ENCODE assay signal across 4 worm cellular contexts in genomic region chrIV:11474067-11474466, ce11.
A peak's percentile ranks its signal among the peaks of the same experiment; 100 is the strongest.
TF ChIP-seq lines count a peak whose summit lies in the region.

No protein-coding gene starts in this region.

TF ChIP-seq in whole organism, L2 larva, 48 proteins besides CTCF, POLR2A, EP300 and RAD21 (continued from another document):
- TF ChIP-seq elt-3 (tag; optimal IDR thresholded peaks at IDR 0.05; lab: Kevin White, UChicago) (no peak), unc-55 (GFP tag; optimal IDR thresholded peaks at IDR 0.05; lab: Kevin White, UChicago) (peak; percentile 38), zag-1 (tag; optimal IDR thresholded peaks at IDR 0.05; lab: Kevin White, UChicago) (peak; percentile 46), skn-1 (tag; optimal IDR thresholded peaks at IDR 0.05; lab: Kevin White, UChicago) (no peak), unc-39 (tag; optimal IDR thresholded peaks at IDR 0.05; lab: Kevin White, UChicago) (no peak), snpc-4 (tag; optimal IDR thresholded peaks at IDR 0.05; lab: Kevin White, UChicago) (peak; percentile 40), sma-9 (GFP tag; optimal IDR thresholded peaks at IDR 0.05; lab: Kevin White, UChicago) (peak; percentile 86), sma-9 (tag; optimal IDR thresholded peaks at IDR 0.05; lab: Kevin White, UChicago) (no peak), alr-1 (tag; optimal IDR thresholded peaks at IDR 0.05; lab: Kevin White, UChicago) (no peak), sma-3 (GFP tag; optimal IDR thresholded peaks at IDR 0.05; lab: Kevin White, UChicago) (peak; percentile 74), crh-2 (tag; optimal IDR thresholded peaks at IDR 0.05; lab: Kevin White, UChicago) (peak; percentile 28), lsy-2 (tag; optimal IDR thresholded peaks at IDR 0.05; lab: Kevin White, UChicago) (peak; percentile 32 to 56), nhr-10 (tag; optimal IDR thresholded peaks at IDR 0.05; lab: Kevin White, UChicago) (no peak), unc-62 (GFP tag; optimal IDR thresholded peaks at IDR 0.05; lab: Kevin White, UChicago) (no peak), nhr-129 (tag; optimal IDR thresholded peaks at IDR 0.05; lab: Kevin White, UChicago) (peak; percentile 79), nhr-25 (tag; optimal IDR thresholded peaks at IDR 0.05; lab: Kevin White, UChicago) (peak; percentile 65)

TF ChIP-seq in whole organism, L4 larva, 104 proteins besides CTCF, POLR2A, EP300 and RAD21 (continued from another document and continues in another):
- TF ChIP-seq ceh-28 (tag; optimal IDR thresholded peaks at IDR 0.05; lab: Kevin White, UChicago) = no peak
- TF ChIP-seq nhr-28 (tag; optimal IDR thresholded peaks at IDR 0.05; lab: Kevin White, UChicago) = peak; percentile 24
- peak; percentile 91; the same call in 1 of the 2 replicates for TF ChIP-seq madf-9 (GFP tag; conservative IDR thresholded peaks at IDR 0.05; lab: Robert Waterston, UW)
- peak; percentile 88 for TF ChIP-seq mxl-3 (GFP tag; optimal IDR thresholded peaks at IDR 0.05; lab: Kevin White, UChicago)
- TF ChIP-seq madf-5 (GFP tag; IDR thresholded peaks at IDR 0.05; lab: Robert Waterston, UW) = peak; percentile 76 to 88; a peak in 3 of 4 replicates
- peak in 1 of 2 experiments; percentile 3 for TF ChIP-seq mdl-1 (tag; optimal IDR thresholded peaks at IDR 0.05; lab: Kevin White, UChicago)
- TF ChIP-seq F10B5.3 (tag; optimal IDR thresholded peaks at IDR 0.05; lab: Kevin White, UChicago) = peak; percentile 85
- peak; percentile 76 for TF ChIP-seq F49E8.2 (tag; optimal IDR thresholded peaks at IDR 0.05; lab: Kevin White, UChicago; ENCODE audit: borderline replicate concordance)
- peak; percentile 59 to 91 for TF ChIP-seq daf-16 (GFP tag; optimal IDR thresholded peaks at IDR 0.05; lab: Kevin White, UChicago)
- TF ChIP-seq daf-16 (tag; optimal IDR thresholded peaks at IDR 0.05; lab: Kevin White, UChicago) = peak; percentile 73
- peak; percentile 98 for TF ChIP-seq F26F4.8 (GFP tag; conservative IDR thresholded peaks at IDR 0.05; lab: Robert Waterston, UW)
- TF ChIP-seq dmd-8 (GFP tag; IDR thresholded peaks at IDR 0.05; lab: Robert Waterston, UW) = peak; percentile 99
- TF ChIP-seq cey-2 (tag; optimal IDR thresholded peaks at IDR 0.05; lab: Kevin White, UChicago; ENCODE audit: borderline replicate concordance, insufficient read depth) = no peak
- TF ChIP-seq ceh-82 (tag; optimal IDR thresholded peaks at IDR 0.05; lab: Kevin White, UChicago) = no peak
- TF ChIP-seq set-16 (GFP tag; IDR thresholded peaks at IDR 0.05; lab: Robert Waterston, UW) = peak; percentile 74
- no peak for TF ChIP-seq nhr-25 (tag; optimal IDR thresholded peaks at IDR 0.05; lab: Kevin White, UChicago; ENCODE audit: borderline replicate concordance, insufficient read depth)
- no peak for TF ChIP-seq unc-39 (tag; optimal IDR thresholded peaks at IDR 0.05; lab: Kevin White, UChicago)
- no peak for TF ChIP-seq zfp-2 (tag; optimal IDR thresholded peaks at IDR 0.05; lab: Kevin White, UChicago)
- peak; percentile 87 for TF ChIP-seq ctbp-1 (GFP tag; IDR thresholded peaks at IDR 0.05; lab: Robert Waterston, UW)
- peak in 1 of 2 experiments; percentile 64 for TF ChIP-seq lsy-2 (tag; optimal IDR thresholded peaks at IDR 0.05; lab: Kevin White, UChicago)
- peak; percentile 87 for TF ChIP-seq Y75B8A.6 (GFP tag; IDR thresholded peaks at IDR 0.05; lab: Robert Waterston, UW)
- no peak for TF ChIP-seq nhr-76 (tag; optimal IDR thresholded peaks at IDR 0.05; lab: Kevin White, UChicago)
- peak; percentile 45 for TF ChIP-seq ztf-7 (tag; optimal IDR thresholded peaks at IDR 0.05; lab: Kevin White, UChicago)
- TF ChIP-seq ces-1 (GFP tag; optimal IDR thresholded peaks at IDR 0.05; lab: Kevin White, UChicago) = no peak
- TF ChIP-seq fos-1 (tag; optimal IDR thresholded peaks at IDR 0.05; lab: Kevin White, UChicago) = no peak
- TF ChIP-seq ceh-20 (GFP tag; IDR thresholded peaks at IDR 0.05; lab: Robert Waterston, UW) = peak; percentile 87
- no peak for TF ChIP-seq ztf-11 (tag; optimal IDR thresholded peaks at IDR 0.05; lab: Kevin White, UChicago)
- TF ChIP-seq rbr-2 (tag; optimal IDR thresholded peaks at IDR 0.05; lab: Kevin White, UChicago) = peak; percentile 77
- peak; percentile 66 for TF ChIP-seq T20F7.1 (GFP tag; optimal IDR thresholded peaks at IDR 0.05; lab: Kevin White, UChicago)
- peak; percentile 81; the same call in 1 of the 2 replicates for TF ChIP-seq nhr-42 (GFP tag; IDR thresholded peaks at IDR 0.05; lab: Robert Waterston, UW)
- 0 out of 2 replicates have a peak, but pooled peaks have one; percentile 72 for TF ChIP-seq tag-97 (GFP tag; IDR thresholded peaks at IDR 0.05; lab: Robert Waterston, UW)
- TF ChIP-seq zip-2 (tag; optimal IDR thresholded peaks at IDR 0.05; lab: Kevin White, UChicago) = no peak
- TF ChIP-seq ceh-62 (tag; optimal IDR thresholded peaks at IDR 0.05; lab: Kevin White, UChicago) = no peak
- peak; percentile 92 for TF ChIP-seq mes-2 (tag; optimal IDR thresholded peaks at IDR 0.05; lab: Kevin White, UChicago; ENCODE audit: poor library complexity, severe bottlenecking)
- peak; percentile 99 for TF ChIP-seq egl-43 (GFP tag; IDR thresholded peaks at IDR 0.05; lab: Robert Waterston, UW)
- no peak for TF ChIP-seq fkh-10 (GFP tag; optimal IDR thresholded peaks at IDR 0.05; lab: Kevin White, UChicago)
- peak; percentile 76 for TF ChIP-seq nhr-102 (tag; optimal IDR thresholded peaks at IDR 0.05; lab: Kevin White, UChicago)

TF ChIP-seq in whole organism, late embryonic, 69 proteins besides CTCF, POLR2A, EP300 and RAD21 (continued from another document and continues in another):
- TF ChIP-seq zip-5 (tag; optimal IDR thresholded peaks at IDR 0.05; lab: Kevin White, UChicago) (peak; percentile 83), ceh-45 (GFP tag; IDR thresholded peaks at IDR 0.05; lab: Robert Waterston, UW) (peak; percentile 91), T23F11.4 (GFP tag; optimal IDR thresholded peaks at IDR 0.05; lab: Kevin White, UChicago) (peak; percentile 97), pqm-1 (tag; optimal IDR thresholded peaks at IDR 0.05; lab: Kevin White, UChicago) (peak; percentile 96), ceh-19 (GFP tag; optimal IDR thresholded peaks at IDR 0.05; lab: Kevin White, UChicago) (peak; percentile 95), ceh-22 (tag; optimal IDR thresholded peaks at IDR 0.05; lab: Kevin White, UChicago) (no peak), pax-1 (tag; optimal IDR thresholded peaks at IDR 0.05; lab: Kevin White, UChicago) (no peak), unc-55 (GFP tag; optimal IDR thresholded peaks at IDR 0.05; lab: Kevin White, UChicago) (no peak), K09A11.1 (tag; optimal IDR thresholded peaks at IDR 0.05; lab: Kevin White, UChicago; ENCODE audit: insufficient read depth) (peak; percentile 55), ahr-1 (tag; optimal IDR thresholded peaks at IDR 0.05; lab: Kevin White, UChicago) (peak; percentile 89), ceh-30 (tag; optimal IDR thresholded peaks at IDR 0.05; lab: Kevin White, UChicago) (peak; percentile 77), ceh-9 (tag; optimal IDR thresholded peaks at IDR 0.05; lab: Kevin White, UChicago) (peak; percentile 86), fkh-10 (GFP tag; optimal IDR thresholded peaks at IDR 0.05; lab: Kevin White, UChicago) (peak; percentile 75), ref-2 (tag; optimal IDR thresholded peaks at IDR 0.05; lab: Kevin White, UChicago) (peak; percentile 87), ztf-16 (tag; optimal IDR thresholded peaks at IDR 0.05; lab: Kevin White, UChicago) (peak; percentile 97), sdc-2 (tag; optimal IDR thresholded peaks at IDR 0.05; lab: Kevin White, UChicago) (peak; percentile 84), ets-4 (tag; optimal IDR thresholded peaks at IDR 0.05; lab: Kevin White, UChicago) (peak; percentile 79), hlh-30 (tag; optimal IDR thresholded peaks at IDR 0.05; lab: Kevin White, UChicago; ENCODE audit: insufficient read depth) (peak; percentile 55), ceh-6 (GFP tag; optimal IDR thresholded peaks at IDR 0.05; lab: Kevin White, UChicago) (peak; percentile 93), F13H6.1 (tag; optimal IDR thresholded peaks at IDR 0.05; lab: Kevin White, UChicago) (peak; percentile 92), sox-4 (tag; optimal IDR thresholded peaks at IDR 0.05; lab: Kevin White, UChicago) (peak; percentile 95), npax-4 (tag; optimal IDR thresholded peaks at IDR 0.05; lab: Kevin White, UChicago) (peak; percentile 87), che-1 (tag; optimal IDR thresholded peaks at IDR 0.05; lab: Kevin White, UChicago) (peak; percentile 94), ceh-31 (tag; optimal IDR thresholded peaks at IDR 0.05; lab: Kevin White, UChicago) (peak; percentile 80), unc-86 (tag; optimal IDR thresholded peaks at IDR 0.05; lab: Kevin White, UChicago) (peak; percentile 96), ceh-34 (tag; optimal IDR thresholded peaks at IDR 0.05; lab: Kevin White, UChicago) (peak; percentile 92), hlh-6 (tag; optimal IDR thresholded peaks at IDR 0.05; lab: Kevin White, UChicago) (peak; percentile 94), dmd-4 (tag; optimal IDR thresholded peaks at IDR 0.05; lab: Kevin White, UChicago; ENCODE audit: borderline replicate concordance) (peak; percentile 93), gmeb-2 (tag; optimal IDR thresholded peaks at IDR 0.05; lab: Kevin White, UChicago) (peak; percentile 92), nhr-11 (tag; optimal IDR thresholded peaks at IDR 0.05; lab: Kevin White, UChicago) (no peak), sox-2 (GFP tag; IDR thresholded peaks at IDR 0.05; lab: Robert Waterston, UW) (peak; percentile 93), ama-1 (optimal IDR thresholded peaks at IDR 0.05; lab: Kevin White, UChicago) (peak; percentile 20), lim-6 (tag; optimal IDR thresholded peaks at IDR 0.05; lab: Kevin White, UChicago) (peak; percentile 69), Y22D7AL.16 (tag; optimal IDR thresholded peaks at IDR 0.05; lab: Kevin White, UChicago) (peak; percentile 92), C08G9.2 (tag; optimal IDR thresholded peaks at IDR 0.05; lab: Kevin White, UChicago) (peak; percentile 83), C38D4.7 (GFP tag; optimal IDR thresholded peaks at IDR 0.05; lab: Kevin White, UChicago) (peak; percentile 92), fax-1 (tag; optimal IDR thresholded peaks at IDR 0.05; lab: Kevin White, UChicago) (peak; percentile 87), elt-4 (tag; optimal IDR thresholded peaks at IDR 0.05; lab: Kevin White, UChicago) (peak; percentile 95), ceh-14 (tag; optimal IDR thresholded peaks at IDR 0.05; lab: Kevin White, UChicago) (peak; percentile 88), ceh-24 (tag; optimal IDR thresholded peaks at IDR 0.05; lab: Kevin White, UChicago) (peak; percentile 72), K02D7.2 (tag; optimal IDR thresholded peaks at IDR 0.05; lab: Kevin White, UChicago) (peak; percentile 97), tbx-7 (tag; optimal IDR thresholded peaks at IDR 0.05; lab: Kevin White, UChicago) (peak; percentile 25)

TF ChIP-seq in whole organism, mixed stage, embryonic, 35 proteins besides CTCF, POLR2A, EP300 and RAD21 (continued from another document):
- peak; percentile 33 for TF ChIP-seq nhr-2 (tag; optimal IDR thresholded peaks at IDR 0.05; lab: Kevin White, UChicago)
- peak; percentile 98 for TF ChIP-seq sptf-1 (tag; optimal IDR thresholded peaks at IDR 0.05; lab: Kevin White, UChicago)
- peak; percentile 94 for TF ChIP-seq M03D4.4 (tag; optimal IDR thresholded peaks at IDR 0.05; lab: Kevin White, UChicago)
- no peak for TF ChIP-seq zip-8 (tag; optimal IDR thresholded peaks at IDR 0.05; lab: Kevin White, UChicago)
- TF ChIP-seq bed-3 (GFP tag; optimal IDR thresholded peaks at IDR 0.05; lab: Kevin White, UChicago) = peak; percentile 96
- peak; percentile 53 for TF ChIP-seq unc-62 (GFP tag; optimal IDR thresholded peaks at IDR 0.05; lab: Kevin White, UChicago)
